Fruit fly (Drosophila melanogaster) whole organism, embryonic: ENCODE results near the gene CG43156.
A peak's percentile ranks its signal among the peaks of the same experiment; 100 is the strongest.

ENCODE experiments used
- CG11504 ChIP-seq: fragments of 200-800 bp; sonication (Bioruptor generic); optimal IDR thresholded peaks from 3 replicates; lab custom pipeline; 2019; ENCODE audit warnings: missing biosample characterization, mild to moderate bottlenecking, missing genetic modification characterization, moderate library complexity
- Ets65A ChIP-seq: fragments of 200-800 bp; sonication (Bioruptor generic); peaks from one replicate; lab custom pipeline; 2016; ENCODE audit warnings: missing biosample characterization, missing genetic modification characterization
- Hsf ChIP-seq: fragments of 200-800 bp; sonication (Bioruptor generic); optimal IDR thresholded peaks from 3 replicates; lab custom pipeline; 2016; ENCODE audit warnings: missing biosample characterization, missing genetic modification characterization
- br ChIP-seq: fragments of >200 bp; optimal IDR thresholded peaks from 2 replicates; lab custom pipeline; 2017

- TF ChIP-seq Ets65A (GFP tag; lab: Kevin White, UChicago) = peak; percentile 91
- TF ChIP-seq CG11504 (tag; lab: Kevin White, UChicago) = no peak
- no peak for TF ChIP-seq br (lab: Kevin White, UChicago)
- peak; percentile 2 for TF ChIP-seq Hsf (GFP tag; lab: Kevin White, UChicago)
Observed at dm6 chrX:11872517-11872916, 34.2 kb downstream of the CG43156 start, which contains the start of gene BORCS5.
